Worm (Caenorhabditis elegans): ENCODE data around the gene srw-12.
A peak's percentile ranks its signal among the peaks of the same experiment; 100 is the strongest.
"Not testable (repeated sequence)": the region's sequence is repeated elsewhere in the genome, so short reads cannot be mapped to it uniquely, and the experiment has no call there.

The srw-12 gene

ce11 chrV:15215175-15215574 lies 23.3 kb downstream of the srw-12 start, which contains the start of gene sri-26:
sri-26 (plus strand) TSS chrV:15215475.
- not testable (repeated sequence) for TF ChIP-seq mab-5 (tag; optimal IDR thresholded peaks at IDR 0.05); ceh-82 (tag; optimal IDR thresholded peaks at IDR 0.05); sma-9 (GFP tag; optimal IDR thresholded peaks at IDR 0.05); sma-9 (tag; optimal IDR thresholded peaks at IDR 0.05)

ce11 chrV:15211869-15212268 lies 26.6 kb downstream of the srw-12 start, which contains the start of gene sri-24:
sri-24 (plus strand) TSS chrV:15212169.
- TF ChIP-seq blmp-1 (tag; optimal IDR thresholded peaks at IDR 0.05; ENCODE audit: insufficient read depth); nhr-11 (tag; optimal IDR thresholded peaks at IDR 0.05); nhr-6 (tag; optimal IDR thresholded peaks at IDR 0.05): not testable (repeated sequence)

- not testable (repeated sequence) for TF ChIP-seq nhr-21, nhr-11, fos-1 (tag; optimal IDR thresholded peaks at IDR 0.05)
Measured at ce11 chrV:15207681-15208080, 30.8 kb downstream of the srw-12 start, which contains the start of gene C41G6.12. C41G6.12 (minus strand) TSS chrV:15207781.

ce11 chrV:15199768-15200167 lies 38.7 kb downstream of the srw-12 start, which contains the start of gene Y75B12B.10:
Y75B12B.10 (plus strand) TSS chrV:15200068.
- no peak for TF ChIP-seq fos-1 (tag; optimal IDR thresholded peaks at IDR 0.05)

ce11 chrV:15197955-15198354 lies 40.5 kb downstream of the srw-12 start, which contains the start of gene srw-1:
srw-1 (plus strand) TSS chrV:15198255.
- TF ChIP-seq nhr-21 (tag; optimal IDR thresholded peaks at IDR 0.05): no peak
- no peak for TF ChIP-seq fos-1 (tag; optimal IDR thresholded peaks at IDR 0.05)
- no peak for TF ChIP-seq elt-1 (tag; optimal IDR thresholded peaks at IDR 0.05)

- TF ChIP-seq ztf-1 (GFP tag; conservative IDR thresholded peaks at IDR 0.05) (no peak), elt-3 (tag; optimal IDR thresholded peaks at IDR 0.05) (no peak), nhr-129 (tag; optimal IDR thresholded peaks at IDR 0.05) (no peak), C34F6.9 (tag; optimal IDR thresholded peaks at IDR 0.05) (no peak), nhr-10 (tag; optimal IDR thresholded peaks at IDR 0.05) (no peak), nhr-237 (tag; optimal IDR thresholded peaks at IDR 0.05) (no peak), gmeb-1 (tag; optimal IDR thresholded peaks at IDR 0.05) (no peak), crh-2 (tag; optimal IDR thresholded peaks at IDR 0.05) (no peak), ZK546.5 (tag; optimal IDR thresholded peaks at IDR 0.05) (no peak), lin-39 (tag; optimal IDR thresholded peaks at IDR 0.05) (no peak), unc-39 (tag; optimal IDR thresholded peaks at IDR 0.05) (no peak), sma-9 (GFP tag; optimal IDR thresholded peaks at IDR 0.05) (no peak), sma-9 (tag; optimal IDR thresholded peaks at IDR 0.05) (no peak), egl-27 (tag; optimal IDR thresholded peaks at IDR 0.05) (no peak), R02D3.7 (tag; optimal IDR thresholded peaks at IDR 0.05) (no peak), lsy-2 (tag; optimal IDR thresholded peaks at IDR 0.05) (no peak), Y55F3AM.14 (GFP tag; optimal IDR thresholded peaks at IDR 0.05) (no peak)
Measured at ce11 chrV:15193909-15194308, 44.5 kb downstream of the srw-12 start, which contains the start of gene Y75B12B.13. Y75B12B.13 (minus strand) TSS chrV:15194009.

ce11 chrV:15192377-15192776 lies 46.1 kb downstream of the srw-12 start, which contains the start of gene plc-2:
plc-2 (plus strand) TSS chrV:15192572.
- TF ChIP-seq nhr-12 (tag; optimal IDR thresholded peaks at IDR 0.05): no peak
- no peak for TF ChIP-seq skn-1 (tag; optimal IDR thresholded peaks at IDR 0.05)
- TF ChIP-seq ceh-16 (tag; optimal IDR thresholded peaks at IDR 0.05): no peak
- TF ChIP-seq sma-9 (GFP tag; optimal IDR thresholded peaks at IDR 0.05): no peak
- TF ChIP-seq sma-9 (tag; optimal IDR thresholded peaks at IDR 0.05): no peak
- TF ChIP-seq lin-11 (tag; optimal IDR thresholded peaks at IDR 0.05): no peak
- TF ChIP-seq nhr-10 (tag; optimal IDR thresholded peaks at IDR 0.05): no peak
- TF ChIP-seq crh-2 (tag; optimal IDR thresholded peaks at IDR 0.05): peak; percentile 18
- no peak for TF ChIP-seq gmeb-1 (tag; optimal IDR thresholded peaks at IDR 0.05)
- TF ChIP-seq unc-39 (tag; optimal IDR thresholded peaks at IDR 0.05): no peak
- TF ChIP-seq ztf-4 (tag; optimal IDR thresholded peaks at IDR 0.05): no peak
- peak; percentile 76 for TF ChIP-seq fos-1 (tag; optimal IDR thresholded peaks at IDR 0.05)
